Fruit fly (Drosophila melanogaster): ENCODE results near the gene CG6040.
A peak's percentile ranks its signal among the peaks of the same experiment; 100 is the strongest.

The CG6040 gene

DNA sequence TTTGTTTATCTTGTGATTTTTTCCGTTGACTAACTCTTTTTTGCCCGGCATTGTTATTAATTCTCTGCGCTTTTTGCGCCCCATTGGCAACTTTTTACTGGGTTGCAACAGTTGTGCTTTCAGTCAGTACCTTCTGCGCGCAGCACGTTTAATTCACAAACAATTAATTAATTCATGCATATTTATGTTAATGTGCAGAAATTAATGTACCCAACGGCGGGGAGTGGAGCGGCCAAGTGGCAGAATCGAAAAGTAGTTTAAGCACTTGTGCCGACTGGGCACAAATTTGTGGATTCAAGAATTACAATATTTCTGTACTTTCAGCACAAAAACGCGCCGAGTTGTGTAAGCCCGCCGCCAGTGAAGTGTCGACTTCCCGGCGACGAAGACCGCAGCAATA lies 70.8 kb downstream of the CG6040 start:
- TF ChIP-seq gl (tag; optimal IDR thresholded peaks at IDR 0.05): no peak
- no peak for TF ChIP-seq CG15710 (tag; optimal IDR thresholded peaks at IDR 0.05)
- no peak for TF ChIP-seq CG12605 (GFP tag; IDR thresholded peaks at IDR 0.05)
- TF ChIP-seq CG14655 (GFP tag; optimal IDR thresholded peaks at IDR 0.05): no peak
- TF ChIP-seq Ets98B (GFP tag; IDR thresholded peaks at IDR 0.05): no peak
- no peak for TF ChIP-seq CG9948 (tag; optimal IDR thresholded peaks at IDR 0.05)
- no peak for TF ChIP-seq Pif1A (GFP tag; optimal IDR thresholded peaks at IDR 0.05)
- TF ChIP-seq CG32121 (GFP tag; IDR thresholded peaks at IDR 0.05): no peak

DNA sequence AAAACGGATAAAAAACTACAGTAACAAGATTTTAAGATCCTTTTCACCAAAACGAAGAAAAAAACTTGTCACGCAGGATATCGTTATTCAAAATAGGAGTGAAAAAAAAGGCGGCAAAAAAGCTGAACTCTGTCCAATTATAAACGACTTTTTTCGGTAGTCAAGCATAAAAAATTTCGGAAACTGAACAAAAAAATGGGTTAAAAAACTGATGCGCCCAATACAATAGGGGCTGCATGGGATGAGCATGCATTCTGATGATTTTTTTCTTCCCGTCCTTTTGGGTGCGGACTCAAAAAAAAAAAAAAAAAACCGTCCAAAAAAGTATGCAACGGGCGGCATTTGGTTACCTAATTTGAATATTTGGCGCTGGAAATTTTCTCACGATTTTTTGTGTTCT lies 77.8 kb downstream of the CG6040 start:
- TF ChIP-seq gl (tag; optimal IDR thresholded peaks at IDR 0.05) (no peak), CG13204 (GFP tag; optimal IDR thresholded peaks at IDR 0.05) (no peak), CG32121 (GFP tag; IDR thresholded peaks at IDR 0.05) (no peak), EcR (GFP tag; optimal IDR thresholded peaks at IDR 0.05) (no peak), CG15710 (tag; optimal IDR thresholded peaks at IDR 0.05) (no peak), rn (GFP tag; IDR thresholded peaks at IDR 0.05) (no peak), CG10348 (GFP tag; IDR thresholded peaks at IDR 0.05) (no peak), D1 (tag; optimal IDR thresholded peaks at IDR 0.05) (no peak), Pif1A (GFP tag; optimal IDR thresholded peaks at IDR 0.05) (no peak), Pif1B (GFP tag; optimal IDR thresholded peaks at IDR 0.05) (no peak), CG4496 (GFP tag; IDR thresholded peaks at IDR 0.05) (no peak), Ets98B (GFP tag; IDR thresholded peaks at IDR 0.05) (no peak), CG12605 (GFP tag; IDR thresholded peaks at IDR 0.05) (no peak), CG8159 (tag; optimal IDR thresholded peaks at IDR 0.05) (no peak), CG17806 (tag; optimal IDR thresholded peaks at IDR 0.05) (no peak), CG9948 (tag; optimal IDR thresholded peaks at IDR 0.05) (no peak), fd96Ca (GFP tag; IDR thresholded peaks at IDR 0.05) (no peak), CG34367 (tag; optimal IDR thresholded peaks at IDR 0.05) (no peak), Snoo (tag; optimal IDR thresholded peaks at IDR 0.05) (no peak), CG8301 (tag; optimal IDR thresholded peaks at IDR 0.05) (no peak)

DNA sequence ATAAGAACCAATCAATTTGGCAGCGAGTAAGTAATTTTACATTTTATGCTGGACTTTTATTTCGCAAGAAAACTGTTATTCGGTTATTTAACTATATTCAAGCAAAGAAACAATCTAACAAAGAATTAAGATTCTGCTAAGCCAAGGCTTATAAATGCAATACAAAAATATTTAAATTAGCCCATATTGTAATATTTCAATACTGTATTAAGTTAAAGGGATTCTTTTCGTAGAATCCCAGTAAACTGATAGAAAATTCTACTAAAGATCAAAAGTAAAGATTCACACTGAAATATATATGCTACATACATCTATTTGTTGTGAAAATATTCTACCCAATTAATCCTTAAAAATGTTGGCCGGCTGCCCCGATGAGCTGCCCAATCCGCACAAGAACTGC lies 79.9 kb downstream of the CG6040 start, which contains the start of gene CG14282:
CG14282 (plus strand) TSS at position 301 of the 400 bp plus-strand sequence.
- TF ChIP-seq CG15710 (tag; optimal IDR thresholded peaks at IDR 0.05) (no peak), CG13204 (GFP tag; optimal IDR thresholded peaks at IDR 0.05) (no peak), fd96Ca (GFP tag; IDR thresholded peaks at IDR 0.05) (no peak), Snoo (tag; optimal IDR thresholded peaks at IDR 0.05) (no peak), EcR (GFP tag; optimal IDR thresholded peaks at IDR 0.05) (no peak), Ets98B (GFP tag; IDR thresholded peaks at IDR 0.05) (no peak)

DNA sequence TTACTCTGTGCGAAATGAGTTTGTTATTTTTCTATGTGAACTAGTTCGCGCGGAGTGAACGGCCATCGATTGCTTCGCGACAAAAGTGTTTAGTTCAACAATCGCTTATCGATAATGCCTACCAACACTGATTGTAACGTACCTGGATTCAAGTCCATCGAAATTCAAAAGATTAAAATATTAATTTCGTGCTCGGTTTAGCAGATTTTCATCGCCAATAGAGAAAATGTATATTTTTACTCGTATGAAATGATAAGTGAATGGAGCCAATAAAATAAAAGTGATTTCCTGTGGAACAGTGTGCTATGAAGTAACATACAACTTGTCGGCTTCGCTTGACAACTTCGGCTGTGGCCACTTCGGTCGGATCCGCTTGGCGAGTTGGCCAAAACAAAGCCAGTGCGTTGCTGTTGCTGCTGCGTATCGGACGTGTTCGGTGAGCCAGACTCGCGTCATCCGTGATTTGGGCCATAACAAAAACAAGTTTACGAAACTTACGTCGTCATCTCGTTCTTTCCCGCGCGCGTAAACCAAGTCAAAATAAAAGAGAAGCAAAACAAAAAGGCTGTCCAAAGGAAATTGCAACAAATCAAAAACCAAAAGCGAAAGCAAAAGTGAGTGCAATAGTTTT lies 83.6 kb downstream of the CG6040 start, which contains the start of the genes CG5555 and myd:
CG5555 (minus strand) TSS at position 276 of the 631 bp plus-strand sequence.
myd (plus strand) TSS at position 397 of the 631 bp plus-strand sequence.
- TF ChIP-seq CG34367 (tag; optimal IDR thresholded peaks at IDR 0.05): no peak
- TF ChIP-seq CG9948 (tag; optimal IDR thresholded peaks at IDR 0.05): peak; percentile 7
- TF ChIP-seq CG15710 (tag; optimal IDR thresholded peaks at IDR 0.05): peak; percentile 49
- no peak for TF ChIP-seq rn (GFP tag; IDR thresholded peaks at IDR 0.05)
- TF ChIP-seq CG32121 (GFP tag; IDR thresholded peaks at IDR 0.05): peak; percentile 64; the same call in 1 of the 2 replicates
- peak; percentile 67 for TF ChIP-seq Pif1A (GFP tag; optimal IDR thresholded peaks at IDR 0.05)
- peak; percentile 56; the same call in 1 of the 2 replicates for TF ChIP-seq CG12605 (GFP tag; IDR thresholded peaks at IDR 0.05)
- no peak for TF ChIP-seq CG17806 (tag; optimal IDR thresholded peaks at IDR 0.05)
- TF ChIP-seq gl (tag; optimal IDR thresholded peaks at IDR 0.05): no peak
- TF ChIP-seq CG10348 (GFP tag; IDR thresholded peaks at IDR 0.05): no peak
- TF ChIP-seq Ets98B (GFP tag; IDR thresholded peaks at IDR 0.05): peak; percentile 74
- TF ChIP-seq EcR (GFP tag; optimal IDR thresholded peaks at IDR 0.05): peak; percentile 51
- TF ChIP-seq Snoo (tag; optimal IDR thresholded peaks at IDR 0.05): peak; percentile 58
- TF ChIP-seq D1 (tag; optimal IDR thresholded peaks at IDR 0.05): no peak
- no peak for TF ChIP-seq CG13204 (GFP tag; optimal IDR thresholded peaks at IDR 0.05)
- TF ChIP-seq CG14655 (GFP tag; optimal IDR thresholded peaks at IDR 0.05): no peak
- peak; percentile 78 for TF ChIP-seq CG4496 (GFP tag; IDR thresholded peaks at IDR 0.05)
- TF ChIP-seq fd96Ca (GFP tag; IDR thresholded peaks at IDR 0.05): peak; percentile 59; the same call in 1 of the 3 replicates
- peak; percentile 67 for TF ChIP-seq Pif1B (GFP tag; optimal IDR thresholded peaks at IDR 0.05)
- no peak for TF ChIP-seq CG8159 (tag; optimal IDR thresholded peaks at IDR 0.05)
- no peak for TF ChIP-seq CG8301 (tag; optimal IDR thresholded peaks at IDR 0.05)

DNA sequence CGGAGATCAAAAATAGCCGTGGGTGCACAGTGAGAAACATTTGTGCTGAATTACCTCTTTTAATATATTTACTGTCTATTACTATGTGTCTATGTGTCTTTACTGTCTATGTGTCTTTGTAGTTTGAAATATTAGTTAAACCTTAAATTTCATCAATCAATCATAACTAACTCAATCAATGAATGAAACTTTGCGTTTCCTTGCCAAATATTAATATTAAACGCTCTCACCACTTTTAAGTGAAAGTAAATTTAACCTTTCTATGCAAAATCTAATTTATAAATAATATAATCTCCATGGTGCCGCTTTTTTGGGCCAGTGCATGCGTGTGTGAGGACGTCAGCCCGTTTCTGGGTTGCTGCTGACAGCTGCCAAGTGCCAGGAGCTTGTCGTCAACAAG lies 84.5 kb downstream of the CG6040 start:
- TF ChIP-seq Pif1B (GFP tag; optimal IDR thresholded peaks at IDR 0.05) (peak; percentile 47), CG10348 (GFP tag; IDR thresholded peaks at IDR 0.05) (peak; percentile 45; the same call in 1 of the 2 replicates), CG15710 (tag; optimal IDR thresholded peaks at IDR 0.05) (peak; percentile 74), CG32121 (GFP tag; IDR thresholded peaks at IDR 0.05) (peak; percentile 73; the same call in 1 of the 2 replicates), CG12605 (GFP tag; IDR thresholded peaks at IDR 0.05) (no peak), Pif1A (GFP tag; optimal IDR thresholded peaks at IDR 0.05) (peak; percentile 71), CG8159 (tag; optimal IDR thresholded peaks at IDR 0.05) (peak; percentile 81), CG4496 (GFP tag; IDR thresholded peaks at IDR 0.05) (0 out of 3 replicates have a peak, but pooled peaks have one; percentile 27), CG9948 (tag; optimal IDR thresholded peaks at IDR 0.05) (peak; percentile 77), Ets98B (GFP tag; IDR thresholded peaks at IDR 0.05) (peak; percentile 41), CG34367 (tag; optimal IDR thresholded peaks at IDR 0.05) (peak; percentile 62), rn (GFP tag; IDR thresholded peaks at IDR 0.05) (peak; percentile 44; the same call in 1 of the 2 replicates), gl (tag; optimal IDR thresholded peaks at IDR 0.05) (no peak), CG8301 (tag; optimal IDR thresholded peaks at IDR 0.05) (peak; percentile 83), fd96Ca (GFP tag; IDR thresholded peaks at IDR 0.05) (no peak), EcR (GFP tag; optimal IDR thresholded peaks at IDR 0.05) (no peak), CG13204 (GFP tag; optimal IDR thresholded peaks at IDR 0.05) (peak; percentile 29), CG17806 (tag; optimal IDR thresholded peaks at IDR 0.05) (peak; percentile 72), CG14655 (GFP tag; optimal IDR thresholded peaks at IDR 0.05) (peak; percentile 88), Snoo (tag; optimal IDR thresholded peaks at IDR 0.05) (peak; percentile 17), D1 (tag; optimal IDR thresholded peaks at IDR 0.05) (no peak)
